Worm (Caenorhabditis elegans) whole organism, late embryonic: Measurements from ENCODE around the gene emc-1.

Experiments
- mec-3 ChIP-seq: sonication (generic microtip); optimal IDR thresholded peaks from 2 replicates; lab custom pipeline; 2016; ENCODE audit warnings: borderline replicate concordance, missing genetic modification characterization, missing compliant biosample characterization
- pat-9 ChIP-seq: fragments of 200-800 bp; sonication (Bioruptor generic); optimal IDR thresholded peaks from 2 replicates; lab custom pipeline; 2018; ENCODE audit warnings: mild to moderate bottlenecking, missing genetic modification characterization, moderate library complexity, missing compliant biosample characterization

Gene emc-1

DNA sequence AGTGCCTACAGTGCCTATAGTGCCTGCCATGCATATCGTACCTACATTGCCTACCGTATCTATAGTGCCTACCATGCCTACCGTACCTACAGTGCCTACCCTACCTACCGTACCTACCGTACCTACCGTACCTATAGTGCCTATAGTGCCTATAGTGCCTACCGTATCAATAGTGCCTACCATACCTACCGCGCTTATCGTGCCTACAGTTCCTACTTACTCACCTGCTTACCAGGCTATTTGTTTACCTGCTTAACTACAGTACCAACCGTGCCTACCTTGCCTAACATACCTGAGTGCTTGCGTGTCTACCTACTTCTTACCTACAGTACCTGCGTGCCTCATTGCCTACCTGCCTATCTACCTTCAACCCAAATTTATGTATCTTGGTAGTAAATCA lies 58.7 kb downstream of the emc-1 start:
- peak; percentile 66 for TF ChIP-seq mec-3 (tag; lab: Kevin White, UChicago)
- no peak for TF ChIP-seq pat-9
